Worm (Caenorhabditis elegans) whole organism, L4/young adult: Measurements from ENCODE around the gene gro-1.

Source experiments
- W03F9.2 ChIP-seq: fragments of 150-350 bp; optimal IDR thresholded peaks from 2 replicates; lab custom pipeline; 2014; ENCODE audit warnings: missing biosample characterization, missing genetic modification characterization
- dao-5 ChIP-seq: sonication (generic microtip); optimal IDR thresholded peaks from 2 replicates; lab custom pipeline; 2016; ENCODE audit warnings: missing genotype, missing genetic modification characterization, moderate library complexity, missing compliant biosample characterization
- him-1 ChIP-seq: sonication (generic microtip); optimal IDR thresholded peaks from 2 replicates; lab custom pipeline; 2016; ENCODE audit warnings: missing genotype, missing genetic modification reagents, missing genetic modification characterization, missing compliant biosample characterization

gro-1 gene

ce11 chrIII:5274715-5275355 lies 9.9 kb downstream of the gro-1 start, which contains the start of the genes daf-41 and toc-1:
TSS of gene daf-41 (minus strand) at chrIII:5274765.
TSS of gene toc-1 (plus strand) at chrIII:5275251.
- TF ChIP-seq W03F9.2 (peak; percentile 75), him-1 (tag; lab: Kevin White, UChicago) (no peak)

ce11 chrIII:5277740-5278139 lies 12.8 kb downstream of the gro-1 start, which contains the start of gene clk-1:
TSS of gene clk-1 (plus strand) at chrIII:5277894.
- TF ChIP-seq dao-5 (no peak), W03F9.2 (no peak), him-1 (tag; lab: Kevin White, UChicago) (no peak)

DNA sequence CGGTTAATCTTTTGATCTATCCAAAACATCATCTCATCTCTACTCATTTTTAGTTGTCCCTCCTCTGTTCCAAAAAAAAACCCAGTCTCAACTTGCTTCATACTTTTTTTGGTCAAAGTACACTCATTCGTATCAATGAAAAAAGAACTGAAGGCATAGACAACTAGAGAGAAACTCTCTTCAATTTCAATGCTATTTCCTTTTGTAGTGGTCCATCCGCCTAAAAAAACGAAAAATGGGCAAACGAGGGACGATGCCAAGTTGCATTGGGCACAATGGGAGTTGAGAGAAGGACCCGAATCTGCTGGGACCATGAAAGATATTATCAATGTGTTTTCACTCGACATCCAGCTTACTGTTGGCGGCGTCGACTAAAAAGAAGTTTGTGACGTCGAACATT lies 15.3 kb downstream of the gro-1 start:
- TF ChIP-seq W03F9.2 (no peak), him-1 (tag; lab: Kevin White, UChicago) (no peak), dao-5 (no peak)

DNA sequence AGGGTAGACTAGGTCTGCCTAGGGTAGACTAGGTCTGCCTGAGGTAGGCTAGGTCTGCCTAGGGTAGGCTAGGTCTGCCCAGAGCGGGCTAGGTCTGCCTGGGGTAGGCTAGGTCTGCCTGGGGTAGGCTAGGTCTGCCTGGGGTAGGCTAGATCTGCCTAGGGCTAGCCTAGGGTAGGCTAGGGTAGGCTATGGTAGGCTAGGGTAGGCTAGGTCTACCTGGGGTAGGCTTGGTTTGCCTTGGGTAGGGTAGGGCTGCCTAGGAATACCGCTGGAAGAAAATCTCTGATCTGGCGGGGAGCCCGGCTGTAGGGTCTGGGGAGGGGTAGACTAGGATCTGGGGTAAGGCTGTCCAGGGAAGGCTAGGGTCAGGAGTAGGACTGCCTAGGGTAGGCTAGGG lies 20.6 kb downstream of the gro-1 start:
- TF ChIP-seq W03F9.2 (no peak), dao-5 (no peak), him-1 (tag; lab: Kevin White, UChicago) (no peak)

ce11 chrIII:5286205-5286604 lies 21.3 kb downstream of the gro-1 start, which contains the start of gene ZC395.11:
TSS of gene ZC395.11 (minus strand) at chrIII:5286305.
- TF ChIP-seq W03F9.2 (no peak), dao-5 (no peak), him-1 (tag; lab: Kevin White, UChicago) (no peak)

DNA sequence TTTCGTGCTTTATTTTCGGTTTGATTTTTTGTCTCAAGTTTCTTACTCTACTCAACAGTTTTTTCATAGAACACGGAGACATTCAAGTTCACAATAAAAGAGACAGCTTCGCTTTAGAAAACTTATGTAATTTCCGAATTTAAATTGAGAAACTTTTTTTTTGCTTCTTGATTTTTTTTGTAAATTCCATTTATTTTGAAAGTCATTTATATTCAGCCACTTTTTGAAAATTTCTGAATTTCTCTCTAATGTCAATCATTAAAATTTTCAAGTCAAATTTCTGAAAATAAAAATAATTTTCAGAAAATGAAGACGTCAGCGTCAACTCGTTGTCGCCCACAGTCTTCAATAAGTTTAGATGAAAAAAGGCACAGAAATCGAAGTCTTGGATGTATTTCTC lies 23.0 kb downstream of the gro-1 start, which contains the start of gene T15B12.1:
Gene T15B12.1, plus strand, starts transcription at position 301 of the 400 bp plus-strand sequence.
- TF ChIP-seq W03F9.2 = no peak
- no peak for TF ChIP-seq dao-5
- no peak for TF ChIP-seq him-1 (tag; lab: Kevin White, UChicago)

DNA sequence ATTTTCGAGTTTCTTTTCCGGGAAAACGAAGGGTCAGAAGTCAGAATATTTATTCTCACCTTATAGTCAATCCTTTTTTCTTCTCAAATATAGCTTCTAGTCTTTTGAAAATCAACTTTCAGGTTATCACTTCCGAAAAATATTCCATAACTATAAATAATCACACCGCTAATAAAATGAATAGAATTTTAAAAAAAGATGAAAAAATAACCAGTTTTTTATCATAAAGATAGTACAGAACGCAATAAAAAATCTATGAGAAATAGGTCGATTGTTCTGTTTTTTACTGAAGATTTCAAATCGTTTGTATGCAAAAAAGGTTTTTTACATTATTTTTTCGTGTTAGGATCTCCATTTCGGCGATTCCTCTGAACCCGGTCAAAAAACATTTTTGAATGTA lies 25.3 kb downstream of the gro-1 start:
- TF ChIP-seq dao-5 (no peak), him-1 (tag; lab: Kevin White, UChicago) (no peak), W03F9.2 (no peak)

- TF ChIP-seq W03F9.2 (no peak), him-1 (tag; lab: Kevin White, UChicago) (no peak), dao-5 (no peak)
Measured at ce11 chrIII:5291281-5291680, 26.4 kb downstream of the gro-1 start.

- TF ChIP-seq dao-5 (no peak), W03F9.2 (no peak)
Measured at ce11 chrIII:5294281-5294680, 29.4 kb downstream of the gro-1 start.

ce11 chrIII:5294867-5295266 lies 30.0 kb downstream of the gro-1 start:
- TF ChIP-seq dao-5 = peak; percentile 73
- peak; percentile 67 for TF ChIP-seq him-1 (tag; lab: Kevin White, UChicago)
- TF ChIP-seq W03F9.2 = no peak

DNA sequence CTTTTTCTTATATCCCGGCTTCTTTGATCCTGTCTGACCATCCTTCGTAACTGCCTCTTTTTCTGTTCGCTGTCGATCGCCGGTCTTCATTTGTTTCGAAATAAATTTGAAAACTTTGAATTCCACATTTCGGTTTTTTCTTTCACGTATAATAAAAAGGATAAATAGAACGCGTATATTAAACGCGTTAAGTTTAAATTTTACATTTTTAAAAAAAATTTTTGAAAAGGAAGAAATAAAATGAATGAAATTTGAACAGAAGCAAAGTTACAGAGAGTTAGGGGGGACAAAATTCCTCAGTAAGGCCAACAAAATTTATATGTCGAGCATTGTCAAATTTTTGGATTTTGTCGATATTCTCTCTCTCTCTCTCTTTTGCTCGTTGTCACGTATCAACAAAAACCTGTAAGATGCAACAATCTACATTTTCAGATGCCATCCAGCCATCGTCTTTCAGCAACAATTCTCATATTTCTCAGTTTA lies 36.9 kb downstream of the gro-1 start, which contains the start of the genes T15B12.2 and F52C9.5:
Gene T15B12.2, minus strand, starts transcription at position 101 of the 483 bp plus-strand sequence.
Gene F52C9.5, plus strand, starts transcription at position 433 of the 483 bp plus-strand sequence.
- no peak for TF ChIP-seq him-1 (tag; lab: Kevin White, UChicago)
- TF ChIP-seq dao-5 = no peak
- no peak for TF ChIP-seq W03F9.2

- no peak for TF ChIP-seq W03F9.2
- no peak for TF ChIP-seq him-1 (tag; lab: Kevin White, UChicago)
Measured at ce11 chrIII:5304044-5304443, 39.1 kb downstream of the gro-1 start.

- TF ChIP-seq him-1 (tag; lab: Kevin White, UChicago) (peak; percentile 53), dao-5 (peak; percentile 66), W03F9.2 (peak; percentile 23)
Measured at ce11 chrIII:5305725-5306124, 40.8 kb downstream of the gro-1 start.

DNA sequence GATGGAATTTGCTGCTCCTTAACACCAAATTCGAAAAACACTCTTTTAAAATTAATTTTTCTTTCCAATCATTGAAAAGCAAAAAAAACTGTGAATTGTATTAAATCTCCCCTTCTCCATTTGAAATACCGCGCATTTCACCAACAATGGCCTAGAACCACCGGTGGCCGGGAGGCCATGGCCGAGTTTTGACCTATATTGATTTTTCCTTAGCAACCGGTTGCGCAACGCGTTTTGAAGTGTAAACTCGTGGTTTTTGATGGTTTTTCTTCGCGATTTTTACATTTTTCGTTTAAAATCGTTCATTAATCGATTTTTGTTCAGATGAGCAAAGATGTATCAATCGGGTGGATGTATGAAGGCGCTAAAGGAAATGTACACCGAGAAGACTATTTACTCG lies 43.4 kb downstream of the gro-1 start, which contains the start of gene mog-3:
Gene mog-3, plus strand, starts transcription at position 319 of the 400 bp plus-strand sequence.
- no peak for TF ChIP-seq him-1 (tag; lab: Kevin White, UChicago)
- no peak for TF ChIP-seq dao-5
- no peak for TF ChIP-seq W03F9.2

DNA sequence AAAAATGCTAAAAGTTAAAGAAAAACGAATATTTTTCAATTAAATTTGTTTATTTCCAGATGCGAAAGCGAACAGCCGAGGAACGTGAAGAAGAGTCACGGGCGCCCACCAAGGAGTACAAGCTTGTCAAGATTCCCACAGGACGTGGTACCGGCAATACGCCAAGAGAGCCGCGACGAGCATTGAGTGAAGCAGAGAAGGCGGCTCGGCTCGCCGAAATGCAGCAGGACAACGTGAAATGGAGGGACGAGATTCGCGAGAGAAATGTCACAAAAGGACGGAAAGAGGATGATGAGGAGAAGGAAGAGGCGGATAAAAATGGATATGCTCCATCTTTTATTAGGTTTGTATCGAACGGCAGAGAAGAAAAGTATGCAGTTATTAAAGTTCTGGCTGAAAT lies 45.5 kb downstream of the gro-1 start:
- TF ChIP-seq dao-5 (no peak), him-1 (tag; lab: Kevin White, UChicago) (no peak), W03F9.2 (no peak)
